Worm (Caenorhabditis elegans) whole organism, young adult: ENCODE measurements around the gene C56G2.22.

Experiments used
- K12H6.12 ChIP-seq: fragments of 200-800 bp; sonication (Bioruptor generic); optimal IDR thresholded peaks from 2 replicates; lab custom pipeline; 2018; ENCODE audit warnings: mild to moderate bottlenecking, missing genetic modification characterization, missing compliant biosample characterization
- ama-1 ChIP-seq, 3 experiments: fragments of 150-350 bp in 1 of 3; sonication (generic microtip) in 2 of 3; optimal IDR thresholded peaks; 2 replicates each; lab custom pipeline; 2014 to 2018; ENCODE audit warnings: missing biosample characterization in 2 of 3, missing genetic modification characterization in 2 of 3, missing genetic modification reagents in 2 of 3
- attf-3 ChIP-seq: fragments of 200-800 bp; sonication (Bioruptor generic); conservative IDR thresholded peaks from 2 replicates; pipeline ENCODE4 v1.3.6; 2022; ENCODE audit warnings: missing genetic modification reagents, missing genetic modification characterization, missing compliant biosample characterization
- egrh-3 ChIP-seq: fragments of 200-800 bp; sonication (Bioruptor generic); IDR thresholded peaks from 2 replicates; pipeline ENCODE4 v1.3.6; 2022; ENCODE audit warnings: missing genetic modification reagents, missing genetic modification characterization, missing compliant biosample characterization
- nfya-1 ChIP-seq: sonication (generic microtip); optimal IDR thresholded peaks from 2 replicates; lab custom pipeline; 2017; ENCODE audit warnings: antibody characterized with exemption, missing compliant biosample characterization, missing genetic modification characterization, borderline replicate concordance; ENCODE audit not compliant: insufficient read depth
- pha-4 ChIP-seq: fragments of 150-350 bp; sonication (generic microtip); optimal IDR thresholded peaks from 2 replicates; lab custom pipeline; 2014; ENCODE audit warnings: missing biosample characterization, missing genetic modification reagents, missing genetic modification characterization
- sea-2 ChIP-seq: fragments of 200-800 bp; sonication (Bioruptor generic); IDR thresholded peaks from 2 replicates; pipeline ENCODE4 v1.3.6; 2022; ENCODE audit warnings: missing genetic modification characterization, missing compliant biosample characterization
- tlf-1 ChIP-seq: fragments of 200-800 bp; sonication (Bioruptor generic); optimal IDR thresholded peaks from 2 replicates; lab custom pipeline; 2018; ENCODE audit warnings: mild to moderate bottlenecking, missing genetic modification characterization, missing compliant biosample characterization
- unc-62 ChIP-seq: fragments of 150-350 bp; optimal IDR thresholded peaks from 2 replicates; lab custom pipeline; 2014; ENCODE audit warnings: missing biosample characterization, missing genetic modification reagents, missing genetic modification characterization

DNA sequence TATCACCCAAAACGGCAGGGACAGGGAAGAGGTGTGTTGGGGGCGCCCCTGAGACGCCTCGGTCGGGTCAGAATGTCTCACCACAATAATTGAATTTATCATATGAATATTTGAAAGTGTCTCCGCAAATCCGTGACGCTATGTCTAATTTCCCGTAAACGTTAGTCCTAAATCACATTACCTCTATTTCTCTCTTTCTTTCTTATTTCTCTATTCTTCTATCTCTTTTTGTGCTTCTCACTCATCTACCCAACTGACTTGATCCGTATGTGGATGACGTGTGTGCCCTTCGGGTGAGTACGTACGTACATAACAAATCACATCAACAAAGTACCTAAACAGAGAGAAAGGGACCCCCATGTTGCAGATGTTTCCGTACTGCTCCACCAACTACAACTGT lies 28.9 kb upstream of the C56G2.22 start:
- TF ChIP-seq unc-62 (GFP tag; lab: Kevin White, UChicago), result no peak
- no peak for TF ChIP-seq pha-4 (tag; lab: Kevin White, UChicago)
- no peak for TF ChIP-seq ama-1 (optimal IDR thresholded peaks at IDR 0.05; lab: Kevin White, UChicago)
- TF ChIP-seq ama-1 (GFP tag; optimal IDR thresholded peaks at IDR 0.05; lab: Kevin White, UChicago), result no peak
- TF ChIP-seq sea-2 (GFP tag; lab: Robert Waterston, UW), result no peak
- no peak for TF ChIP-seq tlf-1 (GFP tag; lab: Kevin White, UChicago)
- TF ChIP-seq egrh-3 (GFP tag; lab: Robert Waterston, UW), result no peak
- no peak for TF ChIP-seq nfya-1
- TF ChIP-seq K12H6.12, result no peak
- no peak for TF ChIP-seq attf-3 (GFP tag; lab: Robert Waterston, UW)
